Fruit fly (Drosophila melanogaster) Kc167 (cell line): ENCODE results near the gene Srx.

Experiments used
- Myc ChIP-seq: fragments of >200 bp; optimal IDR thresholded peaks from 2 replicates; lab custom pipeline; 2017; ENCODE audit warnings: missing external identifiers
- psq ChIP-seq: fragments of >200 bp; optimal IDR thresholded peaks from 2 replicates; lab custom pipeline; 2017; ENCODE audit warnings: missing external identifiers

DNA sequence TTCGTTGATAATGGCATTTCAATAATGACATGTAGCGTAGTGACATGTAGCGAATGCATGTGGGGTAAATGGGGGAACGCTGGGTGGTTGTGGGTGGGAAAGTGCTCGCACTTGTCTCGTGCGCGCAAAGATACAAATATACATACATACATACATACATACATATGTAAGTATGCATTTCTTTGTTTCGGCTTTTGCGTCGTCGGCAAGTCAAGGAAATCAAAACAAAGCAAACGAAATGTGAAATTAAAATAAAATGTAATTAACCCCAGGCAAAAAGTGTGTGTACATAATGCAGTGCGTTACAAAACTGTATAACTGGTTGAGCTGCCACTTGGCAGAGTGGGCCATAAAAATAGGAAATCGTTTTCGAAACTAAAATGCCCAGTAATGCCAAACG is 18.9 kb downstream of the Srx start:
- no peak for TF ChIP-seq psq
- TF ChIP-seq Myc = no peak
